Worm (Caenorhabditis elegans): ENCODE data around the gene sre-36.

The sre-36 gene

DNA sequence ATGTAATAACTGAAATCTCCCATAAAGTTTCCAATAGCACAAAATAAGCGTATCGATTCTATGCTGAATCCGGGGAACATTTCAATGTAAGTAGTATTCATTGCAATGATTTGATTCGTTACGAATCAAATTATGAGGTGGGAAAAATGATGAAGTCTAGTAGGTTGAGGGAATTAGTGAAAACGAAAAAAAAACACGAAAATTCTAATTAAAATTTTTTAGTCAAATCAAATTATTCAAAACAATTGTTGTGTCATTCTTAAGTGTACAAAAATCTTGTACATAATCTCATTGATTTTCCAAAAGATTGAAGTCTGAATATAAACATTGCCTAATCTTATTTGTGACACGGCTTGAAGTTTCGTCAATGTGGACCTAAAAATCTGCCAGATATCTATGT lies 24.9 kb downstream of the sre-36 start, which contains the start of gene srw-29:
Gene srw-29, minus strand, starts transcription at position 101 of the 400 bp plus-strand sequence.
- TF ChIP-seq sea-1 (GFP tag; conservative IDR thresholded peaks at IDR 0.05) (no peak), hnd-1 (tag; optimal IDR thresholded peaks at IDR 0.05) (no peak), hmbx-1 (tag; optimal IDR thresholded peaks at IDR 0.05) (no peak), pes-1 (GFP tag; IDR thresholded peaks at IDR 0.05) (no peak), aly-1 (tag; optimal IDR thresholded peaks at IDR 0.05) (no peak)

DNA sequence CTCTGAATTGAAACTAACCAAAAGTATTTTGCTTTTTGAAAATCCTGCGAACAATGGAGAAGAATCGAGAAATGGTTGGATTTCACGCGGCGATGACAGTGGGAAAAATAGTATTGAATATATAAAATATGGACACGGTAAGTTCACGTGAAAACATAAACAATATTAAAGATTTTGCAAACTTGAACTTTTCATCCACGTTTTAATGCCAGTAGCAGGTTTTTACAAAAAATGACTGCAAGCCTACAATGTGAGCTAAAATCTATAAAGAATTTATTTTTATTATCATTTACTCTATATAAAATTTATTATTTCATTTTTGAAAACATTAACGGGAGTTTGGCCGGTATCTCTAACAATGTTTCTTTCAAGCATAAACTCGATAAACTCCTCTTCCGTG lies 30.0 kb downstream of the sre-36 start, which contains the start of gene F26D2.10:
Gene F26D2.10, minus strand, starts transcription at position 101 of the 400 bp plus-strand sequence.
- TF ChIP-seq tbx-37 (GFP tag; conservative IDR thresholded peaks at IDR 0.05) (no peak), hnd-1 (tag; optimal IDR thresholded peaks at IDR 0.05) (no peak), aly-1 (tag; optimal IDR thresholded peaks at IDR 0.05) (no peak), scrt-1 (GFP tag; IDR thresholded peaks at IDR 0.05) (no peak), ceh-13 (GFP tag; optimal IDR thresholded peaks at IDR 0.05) (no peak), hmg-4 (GFP tag; optimal IDR thresholded peaks at IDR 0.05) (no peak), sea-1 (GFP tag; conservative IDR thresholded peaks at IDR 0.05) (no peak), B0310.2 (tag; optimal IDR thresholded peaks at IDR 0.05) (no peak), pes-1 (GFP tag; IDR thresholded peaks at IDR 0.05) (no peak), ceh-36 (tag; optimal IDR thresholded peaks at IDR 0.05) (no peak)

DNA sequence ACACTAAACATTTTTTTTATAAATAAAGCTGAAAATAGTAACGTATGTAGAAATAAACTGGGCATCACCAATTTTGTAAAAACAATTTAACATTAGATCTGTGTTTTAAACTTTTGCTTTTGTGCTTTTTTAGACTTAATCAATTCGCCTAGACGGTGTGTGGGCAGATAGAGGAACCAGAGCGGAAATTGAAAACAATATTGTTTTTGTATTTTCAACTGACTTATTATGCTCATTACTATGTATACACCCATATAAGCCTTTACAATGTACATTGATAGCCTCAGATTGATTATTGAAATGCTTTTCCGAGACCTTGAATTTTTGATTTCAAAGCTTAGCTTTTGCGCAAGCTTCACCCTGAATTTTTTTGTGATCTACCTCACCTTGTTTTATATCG lies 30.5 kb downstream of the sre-36 start, which contains the start of gene str-73:
Gene str-73, plus strand, starts transcription at position 301 of the 400 bp plus-strand sequence.
- no peak for TF ChIP-seq scrt-1 (GFP tag; IDR thresholded peaks at IDR 0.05)

DNA sequence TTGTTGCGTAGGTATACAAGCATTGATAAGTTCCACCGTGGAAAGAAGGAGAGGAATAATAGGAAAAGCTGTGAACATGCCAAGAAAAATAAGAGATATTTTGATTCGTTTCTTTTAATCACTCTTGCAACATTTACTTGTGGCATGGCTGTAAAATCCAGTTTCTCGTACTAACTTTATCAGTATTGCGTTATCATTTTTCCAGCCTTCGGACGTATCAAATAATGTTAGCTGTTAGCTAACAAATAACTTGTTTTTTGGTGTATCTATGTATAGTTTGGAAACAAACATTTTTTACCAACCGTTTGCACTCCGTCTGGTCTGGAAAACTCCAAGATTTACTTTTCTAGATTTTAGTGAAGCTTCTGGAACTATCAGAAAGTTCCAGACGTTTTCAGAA lies 34.0 kb downstream of the sre-36 start, which contains the start of gene clec-234:
Gene clec-234, minus strand, starts transcription at position 101 of the 400 bp plus-strand sequence.
- TF ChIP-seq ama-1 (optimal IDR thresholded peaks at IDR 0.05) (no peak), tra-4 (tag; optimal IDR thresholded peaks at IDR 0.05) (no peak), tbx-11 (GFP tag; IDR thresholded peaks at IDR 0.05) (no peak), hmg-4 (GFP tag; optimal IDR thresholded peaks at IDR 0.05) (no peak), hmbx-1 (tag; optimal IDR thresholded peaks at IDR 0.05) (no peak), aly-1 (tag; optimal IDR thresholded peaks at IDR 0.05) (no peak), hnd-1 (tag; optimal IDR thresholded peaks at IDR 0.05) (no peak), ceh-36 (tag; optimal IDR thresholded peaks at IDR 0.05) (no peak), B0310.2 (tag; optimal IDR thresholded peaks at IDR 0.05) (no peak), pes-1 (GFP tag; IDR thresholded peaks at IDR 0.05) (no peak), ceh-13 (GFP tag; optimal IDR thresholded peaks at IDR 0.05) (no peak), ets-7 (tag; optimal IDR thresholded peaks at IDR 0.05) (no peak)

DNA sequence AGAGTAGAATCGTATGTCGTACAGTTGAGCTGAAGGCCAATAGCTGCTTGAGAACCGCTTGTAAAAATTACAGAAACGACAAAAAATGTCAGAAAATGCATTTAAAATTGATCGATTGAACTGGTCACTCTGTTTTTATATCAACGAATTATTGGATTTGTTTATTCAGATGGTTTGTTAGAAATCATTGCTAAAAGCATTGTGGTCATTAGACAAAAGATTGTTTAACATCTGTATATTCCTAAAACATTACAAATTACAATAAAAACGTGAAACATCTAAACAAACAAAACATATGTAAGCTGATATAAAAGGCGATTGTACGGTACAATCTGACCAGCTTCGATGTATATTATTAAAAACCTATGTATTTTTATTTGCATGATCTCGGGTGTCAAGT lies 36.0 kb downstream of the sre-36 start, which contains the start of the genes F26D2.13 and F26D2.14:
Gene F26D2.13, minus strand, starts transcription at position 101 of the 400 bp plus-strand sequence.
Gene F26D2.14, plus strand, starts transcription at position 346 of the 400 bp plus-strand sequence.
- TF ChIP-seq tra-4 (tag; optimal IDR thresholded peaks at IDR 0.05): no peak
- TF ChIP-seq hmg-4 (GFP tag; optimal IDR thresholded peaks at IDR 0.05): no peak

DNA sequence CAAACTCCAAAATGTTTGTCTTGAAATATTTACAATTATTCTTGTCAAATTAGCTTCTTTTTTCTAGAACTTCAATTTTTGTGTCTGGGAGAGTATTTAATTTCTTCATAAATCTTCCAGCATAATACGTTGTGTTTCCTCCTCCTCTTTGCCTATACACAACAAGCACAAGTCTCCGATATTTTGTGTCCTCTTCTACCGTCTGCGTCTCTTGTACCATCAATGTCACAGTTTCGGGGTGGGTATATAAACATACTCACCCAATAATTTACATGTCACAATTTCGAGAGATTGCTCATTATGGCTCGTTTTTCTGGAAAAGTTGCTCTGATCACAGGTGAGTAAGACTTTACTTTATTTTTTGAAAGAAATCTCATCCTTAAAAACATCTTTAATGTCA lies 38.1 kb downstream of the sre-36 start, which contains the start of gene F26D2.15:
Gene F26D2.15, plus strand, starts transcription at position 301 of the 400 bp plus-strand sequence.
- TF ChIP-seq sea-1 (GFP tag; conservative IDR thresholded peaks at IDR 0.05): no peak
- no peak for TF ChIP-seq tbx-37 (GFP tag; conservative IDR thresholded peaks at IDR 0.05)
- TF ChIP-seq hmg-4 (GFP tag; optimal IDR thresholded peaks at IDR 0.05): no peak
- no peak for TF ChIP-seq tbx-11 (GFP tag; IDR thresholded peaks at IDR 0.05)
- no peak for TF ChIP-seq ceh-13 (GFP tag; optimal IDR thresholded peaks at IDR 0.05)
- TF ChIP-seq flt-1 (GFP tag; IDR thresholded peaks at IDR 0.05): no peak

DNA sequence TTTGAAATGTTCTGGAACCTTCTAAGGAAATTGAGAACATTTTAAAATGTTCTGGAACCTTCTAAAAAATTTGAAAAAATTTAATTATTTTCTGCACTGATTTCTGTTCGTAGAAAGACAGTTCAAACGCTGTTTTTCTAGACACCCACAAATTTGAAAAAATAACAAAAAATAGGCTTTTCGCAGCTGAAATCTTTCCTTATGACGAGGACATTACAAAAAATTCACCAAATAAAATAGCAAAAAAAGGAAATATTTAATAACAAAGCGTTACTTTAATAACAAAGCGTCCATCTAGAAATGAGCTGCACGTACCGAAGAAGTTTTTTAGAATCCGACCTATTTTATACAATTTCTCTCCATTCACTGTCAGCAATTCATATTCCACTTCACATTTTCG lies 44.1 kb downstream of the sre-36 start, which contains the start of gene srh-141:
Gene srh-141, plus strand, starts transcription at position 301 of the 400 bp plus-strand sequence.
- TF ChIP-seq hmg-4 (GFP tag; optimal IDR thresholded peaks at IDR 0.05): no peak
- no peak for TF ChIP-seq aly-1 (tag; optimal IDR thresholded peaks at IDR 0.05)
- TF ChIP-seq hmbx-1 (tag; optimal IDR thresholded peaks at IDR 0.05): no peak
- no peak for TF ChIP-seq tbx-11 (GFP tag; IDR thresholded peaks at IDR 0.05)
- TF ChIP-seq sea-1 (GFP tag; conservative IDR thresholded peaks at IDR 0.05): no peak
- no peak for TF ChIP-seq ets-7 (tag; optimal IDR thresholded peaks at IDR 0.05)
- no peak for TF ChIP-seq ama-1 (optimal IDR thresholded peaks at IDR 0.05)
- no peak for TF ChIP-seq scrt-1 (GFP tag; IDR thresholded peaks at IDR 0.05)

DNA sequence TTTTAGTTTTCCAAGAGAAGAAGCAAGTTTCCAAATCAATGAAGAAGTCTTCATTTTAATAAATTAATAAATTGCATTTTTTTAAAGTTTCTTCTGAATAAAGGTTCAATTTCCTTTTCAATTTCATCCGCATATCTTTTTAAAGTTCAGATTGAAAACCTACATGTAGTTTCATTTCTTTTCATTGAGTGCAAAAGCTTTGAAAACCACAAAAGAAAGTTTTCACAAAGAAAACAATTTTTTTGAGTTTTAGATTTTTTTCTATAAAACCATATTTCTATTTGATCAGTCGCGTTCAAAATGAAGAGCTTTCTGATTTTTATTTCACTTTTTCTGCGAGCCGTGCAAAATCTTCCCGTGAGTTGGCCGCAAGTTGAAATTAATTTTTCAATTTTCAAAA lies 46.2 kb downstream of the sre-36 start, which contains the start of gene T08G3.6:
Gene T08G3.6, plus strand, starts transcription at position 301 of the 400 bp plus-strand sequence.
- TF ChIP-seq tbx-37 (GFP tag; conservative IDR thresholded peaks at IDR 0.05) (no peak), ets-7 (tag; optimal IDR thresholded peaks at IDR 0.05) (no peak), ama-1 (optimal IDR thresholded peaks at IDR 0.05) (no peak), ceh-13 (GFP tag; optimal IDR thresholded peaks at IDR 0.05) (no peak), F13C5.2 (tag; optimal IDR thresholded peaks at IDR 0.05) (no peak), hmbx-1 (tag; optimal IDR thresholded peaks at IDR 0.05) (no peak), scrt-1 (GFP tag; IDR thresholded peaks at IDR 0.05) (no peak), tra-4 (tag; optimal IDR thresholded peaks at IDR 0.05) (no peak), aly-1 (tag; optimal IDR thresholded peaks at IDR 0.05) (no peak), B0310.2 (tag; optimal IDR thresholded peaks at IDR 0.05) (no peak), ceh-36 (tag; optimal IDR thresholded peaks at IDR 0.05) (no peak), hnd-1 (tag; optimal IDR thresholded peaks at IDR 0.05) (no peak)

DNA sequence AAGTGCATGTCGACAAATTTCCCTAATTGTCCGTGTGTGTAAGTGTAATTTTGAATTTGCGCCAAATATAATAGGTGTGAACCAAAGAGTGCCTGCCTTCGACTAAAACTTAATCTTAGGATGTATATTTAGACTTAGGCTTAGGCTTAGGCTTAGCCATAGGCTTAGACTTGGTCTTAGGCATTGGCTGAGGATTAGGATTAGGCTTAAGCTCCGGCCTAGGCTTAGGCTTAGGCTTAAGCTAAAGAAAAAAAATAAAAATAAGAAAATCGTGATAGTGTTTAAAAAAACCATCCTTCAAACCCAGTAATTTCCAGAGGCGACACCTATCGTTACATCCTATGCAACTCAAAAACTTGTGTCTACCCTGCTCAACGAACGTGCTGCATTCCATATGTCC lies 46.7 kb downstream of the sre-36 start:
- no peak for TF ChIP-seq sea-1 (GFP tag; conservative IDR thresholded peaks at IDR 0.05)
- peak; percentile 69 for TF ChIP-seq ceh-36 (tag; optimal IDR thresholded peaks at IDR 0.05)

Data from whole organism, early embryonic.